Fruit fly (Drosophila melanogaster) whole organism, adult: ENCODE data around the gene dan.

Experiments used
- CG14711 ChIP-seq: fragments of 200-800 bp; sonication (Bioruptor generic); optimal IDR thresholded peaks from 2 replicates; lab custom pipeline; 2018; ENCODE audit warnings: missing biosample characterization, mild to moderate bottlenecking, missing genetic modification characterization, moderate library complexity
- CG1620 ChIP-seq: fragments of 200-800 bp; sonication (Bioruptor generic); optimal IDR thresholded peaks from 2 replicates; lab custom pipeline; 2016; ENCODE audit warnings: missing biosample characterization, missing genetic modification characterization
- CG33017 ChIP-seq: fragments of 200-800 bp; sonication (Bioruptor generic); optimal IDR thresholded peaks from 2 replicates; lab custom pipeline; 2018; ENCODE audit warnings: missing biosample characterization, mild to moderate bottlenecking, missing genetic modification characterization, moderate library complexity
- CG5204 ChIP-seq: fragments of 200-800 bp; sonication (Bioruptor generic); optimal IDR thresholded peaks from 2 replicates; lab custom pipeline; 2016; ENCODE audit warnings: missing biosample characterization, missing genetic modification characterization
- CG7101 ChIP-seq: fragments of 200-800 bp; sonication (Bioruptor generic); optimal IDR thresholded peaks from 2 replicates; lab custom pipeline; 2018; ENCODE audit warnings: missing biosample characterization, mild to moderate bottlenecking, missing genetic modification characterization, moderate library complexity
- Mnt ChIP-seq: fragments of 200-800 bp; sonication (Bioruptor generic); optimal IDR thresholded peaks from 2 replicates; lab custom pipeline; 2016; ENCODE audit warnings: missing biosample characterization, mild to moderate bottlenecking, missing genetic modification characterization
- bab1 ChIP-seq: fragments of 200-800 bp; sonication (Bioruptor generic); optimal IDR thresholded peaks from 3 replicates; lab custom pipeline; 2019; ENCODE audit warnings: missing biosample characterization, mild to moderate bottlenecking, missing genetic modification characterization, moderate library complexity
- cic ChIP-seq: fragments of 200-800 bp; sonication (Bioruptor generic); optimal IDR thresholded peaks from 2 replicates; lab custom pipeline; 2017; ENCODE audit warnings: missing biosample characterization, mild to moderate bottlenecking, missing genetic modification characterization, moderate library complexity
- kay ChIP-seq: fragments of 200-800 bp; sonication (Bioruptor generic); peaks from one replicate; lab custom pipeline; 2016; ENCODE audit warnings: missing biosample characterization, missing genetic modification characterization, borderline replicate concordance
- pad ChIP-seq: fragments of 200-800 bp; sonication (Bioruptor generic); optimal IDR thresholded peaks from 3 replicates; lab custom pipeline; 2017; ENCODE audit warnings: missing biosample characterization, missing genetic modification characterization, mild to moderate bottlenecking, moderate library complexity, missing genetic modification reagents
- tj ChIP-seq: fragments of 200-800 bp; sonication (Bioruptor generic); optimal IDR thresholded peaks from 3 replicates; lab custom pipeline; 2017; ENCODE audit warnings: missing biosample characterization, mild to moderate bottlenecking, missing genetic modification characterization, moderate library complexity

dm6 chr3R:25194723-25195577 lies 10.8 kb downstream of the dan start, which contains the start of gene CG13653:
- TF ChIP-seq kay (GFP tag; lab: Kevin White, UChicago) (no peak), pad (GFP tag; lab: Kevin White, UChicago) (no peak), CG33017 (tag; lab: Kevin White, UChicago) (no peak), bab1 (GFP tag; lab: Kevin White, UChicago) (no peak), CG1620 (no peak), cic (GFP tag; lab: Kevin White, UChicago) (no peak), CG7101 (no peak), CG14711 (tag; lab: Kevin White, UChicago) (no peak), tj (GFP tag; lab: Kevin White, UChicago) (no peak), Mnt (GFP tag; lab: Kevin White, UChicago) (no peak), CG5204 (GFP tag; lab: Kevin White, UChicago) (no peak)
